Worm (Caenorhabditis elegans) whole organism, L2 larva: ENCODE data around the gene ZK1248.11.
"Not testable (repeated sequence)": the region's sequence is repeated elsewhere in the genome, so short reads cannot be mapped to it uniquely, and the experiment has no call there.

Source experiments
- C34F6.9 ChIP-seq: fragments of 150-350 bp; optimal IDR thresholded peaks from 2 replicates; lab custom pipeline; 2014; ENCODE audit warnings: missing biosample characterization, missing genetic modification characterization
- F13H6.1 ChIP-seq: sonication (generic microtip); optimal IDR thresholded peaks from 2 replicates; lab custom pipeline; 2016; ENCODE audit warnings: missing genetic modification characterization, missing compliant biosample characterization
- ama-1 ChIP-seq: fragments of 150-350 bp; optimal IDR thresholded peaks from 2 replicates; lab custom pipeline; 2018; ENCODE audit warnings: inconsistent platforms
- blmp-1 ChIP-seq: sonication (generic microtip); optimal IDR thresholded peaks from 2 replicates; lab custom pipeline; 2017; ENCODE audit warnings: missing genetic modification characterization, mild to moderate bottlenecking, missing compliant biosample characterization, antibody characterized with exemption, moderate library complexity; ENCODE audit not compliant: insufficient read depth
- ceh-82 ChIP-seq: fragments of 150-350 bp; optimal IDR thresholded peaks from 2 replicates; lab custom pipeline; 2014; ENCODE audit warnings: missing biosample characterization, missing genetic modification characterization
- crh-2 ChIP-seq: sonication (generic microtip); optimal IDR thresholded peaks from 2 replicates; lab custom pipeline; 2017; ENCODE audit warnings: missing biosample characterization, missing genetic modification characterization
- elt-1 ChIP-seq: fragments of 150-350 bp; optimal IDR thresholded peaks from 2 replicates; lab custom pipeline; 2014; ENCODE audit warnings: missing biosample characterization, missing genetic modification characterization
- fos-1 ChIP-seq: fragments of 150-350 bp; optimal IDR thresholded peaks from 2 replicates; lab custom pipeline; 2014; ENCODE audit warnings: missing biosample characterization, missing genetic modification characterization
- lin-11 ChIP-seq: fragments of 150-350 bp; sonication (generic microtip); optimal IDR thresholded peaks from 2 replicates; lab custom pipeline; 2014; ENCODE audit warnings: missing biosample characterization, missing genetic modification characterization, inconsistent platforms, mixed read lengths
- lin-13 ChIP-seq: fragments of 150-350 bp; optimal IDR thresholded peaks from 2 replicates; lab custom pipeline; 2014; ENCODE audit warnings: missing biosample characterization, missing genetic modification reagents, missing genetic modification characterization
- lsy-2 ChIP-seq, 2 experiments: fragments of 150-350 bp in 1 of 2; sonication (generic microtip) in 1 of 2; optimal IDR thresholded peaks; 2 replicates each; lab custom pipeline; 2014 to 2017; ENCODE audit warnings: missing biosample characterization in 2 of 2, missing genetic modification characterization in 2 of 2
- mab-5 ChIP-seq: fragments of 150-350 bp; optimal IDR thresholded peaks from 2 replicates; lab custom pipeline; 2014; ENCODE audit warnings: missing biosample characterization, missing genetic modification characterization
- nhr-10 ChIP-seq: sonication (generic microtip); optimal IDR thresholded peaks from 2 replicates; lab custom pipeline; 2017; ENCODE audit warnings: missing biosample characterization, missing genetic modification characterization
- nhr-11 ChIP-seq: fragments of 150-350 bp; optimal IDR thresholded peaks from 2 replicates; lab custom pipeline; 2014; ENCODE audit warnings: missing biosample characterization, missing genetic modification characterization
- nhr-12 ChIP-seq: fragments of 150-350 bp; optimal IDR thresholded peaks from 2 replicates; lab custom pipeline; 2014; ENCODE audit warnings: missing biosample characterization, missing genetic modification characterization
- nhr-129 ChIP-seq: fragments of 150-350 bp; optimal IDR thresholded peaks from 2 replicates; lab custom pipeline; 2014; ENCODE audit warnings: missing biosample characterization, missing genetic modification characterization
- nhr-21 ChIP-seq: fragments of 150-350 bp; optimal IDR thresholded peaks from 2 replicates; lab custom pipeline; 2014; ENCODE audit warnings: missing biosample characterization, missing genetic modification characterization
- nhr-23 ChIP-seq: fragments of 150-350 bp; optimal IDR thresholded peaks from 2 replicates; lab custom pipeline; 2014; ENCODE audit warnings: missing biosample characterization, missing genetic modification reagents, missing genetic modification characterization
- nhr-237 ChIP-seq: fragments of 150-350 bp; optimal IDR thresholded peaks from 2 replicates; lab custom pipeline; 2014; ENCODE audit warnings: missing biosample characterization, missing genetic modification characterization
- nhr-25 ChIP-seq: fragments of 150-350 bp; sonication (generic microtip); optimal IDR thresholded peaks from 3 replicates; lab custom pipeline; 2014; ENCODE audit warnings: missing biosample characterization, missing genetic modification characterization
- nhr-77 ChIP-seq: fragments of 150-350 bp; optimal IDR thresholded peaks from 2 replicates; lab custom pipeline; 2014; ENCODE audit warnings: missing biosample characterization, missing genetic modification characterization
- sem-4 ChIP-seq: fragments of 150-350 bp; optimal IDR thresholded peaks from 2 replicates; lab custom pipeline; 2014; ENCODE audit warnings: missing biosample characterization, missing genetic modification reagents, missing genetic modification characterization
- skn-1 ChIP-seq: sonication (generic microtip); optimal IDR thresholded peaks from 2 replicates; lab custom pipeline; 2017; ENCODE audit warnings: missing biosample characterization, missing genetic modification characterization
- sma-3 ChIP-seq: sonication (generic microtip); optimal IDR thresholded peaks from 2 replicates; lab custom pipeline; 2016; ENCODE audit warnings: missing genetic modification reagents, missing genetic modification characterization, missing compliant biosample characterization
- sma-9 ChIP-seq, 2 experiments: fragments of 150-350 bp in 1 of 2; sonication (generic microtip) in 1 of 2; optimal IDR thresholded peaks; 2 replicates each; lab custom pipeline; 2014 to 2016; ENCODE audit warnings: missing genetic modification characterization in 2 of 2, mild to moderate bottlenecking in 1 of 2, missing biosample characterization in 1 of 2, missing compliant biosample characterization in 1 of 2, missing genetic modification reagents in 1 of 2, moderate library complexity in 1 of 2
- snpc-4 ChIP-seq: fragments of 150-350 bp; optimal IDR thresholded peaks from 2 replicates; lab custom pipeline; 2014; ENCODE audit warnings: missing biosample characterization, missing genetic modification characterization
- unc-39 ChIP-seq: fragments of 150-350 bp; optimal IDR thresholded peaks from 2 replicates; lab custom pipeline; 2014; ENCODE audit warnings: missing biosample characterization, missing genetic modification characterization
- unc-55 ChIP-seq: fragments of 150-350 bp; sonication (generic microtip); optimal IDR thresholded peaks from 3 replicates; lab custom pipeline; 2014; ENCODE audit warnings: missing biosample characterization, missing genetic modification reagents, missing genetic modification characterization
- unc-62 ChIP-seq: fragments of 150-350 bp; optimal IDR thresholded peaks from 2 replicates; lab custom pipeline; 2014; ENCODE audit warnings: missing biosample characterization, missing genetic modification reagents, missing genetic modification characterization
- zag-1 ChIP-seq: fragments of 150-350 bp; optimal IDR thresholded peaks from 2 replicates; lab custom pipeline; 2014; ENCODE audit warnings: missing biosample characterization, missing genetic modification characterization
- ztf-11 ChIP-seq: sonication (generic microtip); optimal IDR thresholded peaks from 2 replicates; lab custom pipeline; 2017; ENCODE audit warnings: missing biosample characterization, missing genetic modification characterization
- ztf-4 ChIP-seq: fragments of 150-350 bp; optimal IDR thresholded peaks from 2 replicates; lab custom pipeline; 2014; ENCODE audit warnings: missing biosample characterization, missing genetic modification characterization

ZK1248.11 gene

ce11 chrII:5828486-5828885 is at the start of gene ZK1248.11:
TSS of gene ZK1248.11 (minus strand) at chrII:5828586.
- TF ChIP-seq mab-5 (tag; lab: Kevin White, UChicago), result no peak
- TF ChIP-seq nhr-12 (tag; lab: Kevin White, UChicago), result no peak
- TF ChIP-seq, all 48 proteins: peak for 0

ce11 chrII:5876511-5876910 is 48.1 kb upstream of the ZK1248.11 start, which contains the start of gene F55C12.2:
TSS of gene F55C12.2 (plus strand) at chrII:5876811.
- not testable (repeated sequence) for TF ChIP-seq lin-11; sma-3; nhr-10 (tag; lab: Kevin White, UChicago)

- TF ChIP-seq sma-9 (GFP tag; optimal IDR thresholded peaks at IDR 0.05; lab: Kevin White, UChicago) (no peak), sma-9 (tag; optimal IDR thresholded peaks at IDR 0.05; lab: Kevin White, UChicago) (no peak), sma-3 (no peak)
- TF ChIP-seq, all 48 proteins: peak for 0
These were observed 47.7 kb upstream of the ZK1248.11 start, which contains the start of gene F55C12.6 for ce11 chrII:5876053-5876452. TSS of gene F55C12.6 (minus strand) at chrII:5876153.

ce11 chrII:5874130-5874529 is 45.7 kb upstream of the ZK1248.11 start:
- TF ChIP-seq blmp-1 (tag; lab: Kevin White, UChicago), result peak; percentile 51
- TF ChIP-seq nhr-129 (tag; lab: Kevin White, UChicago), result peak; percentile 80
- peak; percentile 3 for TF ChIP-seq nhr-25 (tag; lab: Kevin White, UChicago)
- peak; percentile 64 for TF ChIP-seq sma-9 (GFP tag; optimal IDR thresholded peaks at IDR 0.05; lab: Kevin White, UChicago)
- TF ChIP-seq sma-9 (tag; optimal IDR thresholded peaks at IDR 0.05; lab: Kevin White, UChicago), result no peak
- TF ChIP-seq unc-62 (GFP tag; lab: Kevin White, UChicago), result no peak
- no peak for TF ChIP-seq nhr-12 (tag; lab: Kevin White, UChicago)
- TF ChIP-seq lin-11, result no peak
- peak; percentile 46 for TF ChIP-seq C34F6.9
- peak; percentile 36 for TF ChIP-seq sma-3
- TF ChIP-seq lsy-2 (tag; optimal IDR thresholded peaks at IDR 0.05; lab: Kevin White, UChicago), result peak in 1 of 2 experiments; percentile 27

ce11 chrII:5873564-5874070 is 45.2 kb upstream of the ZK1248.11 start, which contains the start of gene tex-2:
TSS of gene tex-2 (minus strand) at chrII:5873614.
- TF ChIP-seq nhr-77 (tag; lab: Kevin White, UChicago), result no peak
- no peak for TF ChIP-seq nhr-237 (tag; lab: Kevin White, UChicago)
- no peak for TF ChIP-seq sma-3
- no peak for TF ChIP-seq ama-1 (lab: Kevin White, UChicago)
- peak; percentile 55 for TF ChIP-seq unc-55
- TF ChIP-seq nhr-10 (tag; lab: Kevin White, UChicago), result no peak
- peak; percentile 77 for TF ChIP-seq fos-1 (tag; lab: Kevin White, UChicago)
- TF ChIP-seq lin-11, result no peak
- TF ChIP-seq F13H6.1 (tag; lab: Kevin White, UChicago), result peak; percentile 32
- TF ChIP-seq snpc-4 (tag; lab: Kevin White, UChicago), result no peak
- peak; percentile 9 for TF ChIP-seq crh-2 (tag; lab: Kevin White, UChicago)
- TF ChIP-seq ztf-4 (tag; lab: Kevin White, UChicago), result no peak
- TF ChIP-seq unc-39 (tag; lab: Kevin White, UChicago), result no peak
- TF ChIP-seq ztf-11 (tag; lab: Kevin White, UChicago), result no peak
- TF ChIP-seq mab-5 (tag; lab: Kevin White, UChicago), result no peak
- TF ChIP-seq C34F6.9, result peak; percentile 34
- peak; percentile 13 for TF ChIP-seq lin-13 (GFP tag; lab: Kevin White, UChicago)
- TF ChIP-seq ceh-82 (tag; lab: Kevin White, UChicago), result no peak
- peak; percentile 48 for TF ChIP-seq nhr-129 (tag; lab: Kevin White, UChicago)
- TF ChIP-seq lsy-2 (tag; optimal IDR thresholded peaks at IDR 0.05; lab: Kevin White, UChicago), result peak in 1 of 2 experiments; percentile 33
- TF ChIP-seq nhr-11 (tag; lab: Kevin White, UChicago), result no peak
- no peak for TF ChIP-seq skn-1 (tag; lab: Kevin White, UChicago)
- no peak for TF ChIP-seq nhr-21 (tag; lab: Kevin White, UChicago)
- no peak for TF ChIP-seq sem-4
- TF ChIP-seq elt-1 (tag; lab: Kevin White, UChicago), result no peak
- TF ChIP-seq nhr-23 (tag; lab: Kevin White, UChicago), result no peak
- TF ChIP-seq zag-1, result peak; percentile 24
